Worm (Caenorhabditis elegans): Measurements from ENCODE around the gene try-5.
A peak's percentile ranks its signal among the peaks of the same experiment; 100 is the strongest.

try-5 gene

ce11 chrV:9343629-9344624 lies 2.9 kb upstream of the try-5 start, which contains the start of gene tos-1:
TSS of gene tos-1 (minus strand) at chrV:9344203.
- TF ChIP-seq nhr-11 (tag; optimal IDR thresholded peaks at IDR 0.05), result peak; percentile 79
- TF ChIP-seq F13H6.1 (tag; optimal IDR thresholded peaks at IDR 0.05), result peak; percentile 99
- TF ChIP-seq ama-1 (optimal IDR thresholded peaks at IDR 0.05), result peak; percentile 99
- TF ChIP-seq skn-1 (tag; optimal IDR thresholded peaks at IDR 0.05), result no peak
- TF ChIP-seq peb-1 (tag; optimal IDR thresholded peaks at IDR 0.05), result no peak
- TF ChIP-seq snpc-4 (tag; optimal IDR thresholded peaks at IDR 0.05), result peak; percentile 50
- TF ChIP-seq elt-3 (tag; optimal IDR thresholded peaks at IDR 0.05), result no peak
- TF ChIP-seq ZK546.5 (tag; optimal IDR thresholded peaks at IDR 0.05), result peak; percentile 70
- TF ChIP-seq lsy-2 (tag; optimal IDR thresholded peaks at IDR 0.05), result peak; percentile 91 to 95
- TF ChIP-seq dmd-4 (tag; optimal IDR thresholded peaks at IDR 0.05), result no peak
- TF ChIP-seq mdl-1 (tag; optimal IDR thresholded peaks at IDR 0.05), result peak; percentile 98 to 99
- peak; percentile 91 for TF ChIP-seq ztf-4 (tag; optimal IDR thresholded peaks at IDR 0.05)
- peak; percentile 98 for TF ChIP-seq nhr-25 (tag; optimal IDR thresholded peaks at IDR 0.05)
- peak; percentile 43 for TF ChIP-seq aly-2 (tag; optimal IDR thresholded peaks at IDR 0.05)
- TF ChIP-seq lin-39 (tag; optimal IDR thresholded peaks at IDR 0.05), result peak; percentile 59
- peak; percentile 64 for TF ChIP-seq R02D3.7 (tag; optimal IDR thresholded peaks at IDR 0.05)
- TF ChIP-seq nhr-21 (tag; optimal IDR thresholded peaks at IDR 0.05), result peak; percentile 98
- TF ChIP-seq unc-62 (GFP tag; optimal IDR thresholded peaks at IDR 0.05), result peak; percentile 74
- peak; percentile 99 for TF ChIP-seq C34F6.9 (tag; optimal IDR thresholded peaks at IDR 0.05)
- TF ChIP-seq mbf-1 (tag; optimal IDR thresholded peaks at IDR 0.05), result no peak
- peak; percentile 93 for TF ChIP-seq lin-13 (GFP tag; optimal IDR thresholded peaks at IDR 0.05)
- peak; percentile 95 for TF ChIP-seq nhr-129 (tag; optimal IDR thresholded peaks at IDR 0.05)
- TF ChIP-seq unc-55 (GFP tag; optimal IDR thresholded peaks at IDR 0.05), result peak; percentile 91
- TF ChIP-seq gmeb-1 (tag; optimal IDR thresholded peaks at IDR 0.05), result peak; percentile 92
- no peak for TF ChIP-seq alr-1 (tag; optimal IDR thresholded peaks at IDR 0.05)
- peak; percentile 98 for TF ChIP-seq Y55F3AM.14 (GFP tag; optimal IDR thresholded peaks at IDR 0.05)
- TF ChIP-seq nhr-6 (tag; optimal IDR thresholded peaks at IDR 0.05), result peak; percentile 96
- peak; percentile 82 for TF ChIP-seq ceh-82 (tag; optimal IDR thresholded peaks at IDR 0.05)
- peak; percentile 88 for TF ChIP-seq nhr-77 (tag; optimal IDR thresholded peaks at IDR 0.05)
- peak; percentile 96 for TF ChIP-seq sem-4 (tag; optimal IDR thresholded peaks at IDR 0.05)
- peak; percentile 32 for TF ChIP-seq ztf-11 (tag; optimal IDR thresholded peaks at IDR 0.05)
- peak; percentile 94; the same call in 1 of the 2 replicates for TF ChIP-seq ztf-1 (GFP tag; conservative IDR thresholded peaks at IDR 0.05)
- TF ChIP-seq zag-1 (tag; optimal IDR thresholded peaks at IDR 0.05), result peak; percentile 94
- peak; percentile 96 for TF ChIP-seq mab-5 (tag; optimal IDR thresholded peaks at IDR 0.05)
- TF ChIP-seq elt-1 (tag; optimal IDR thresholded peaks at IDR 0.05), result no peak
- peak; percentile 100 for TF ChIP-seq sma-3 (GFP tag; optimal IDR thresholded peaks at IDR 0.05)
- peak; percentile 61 for TF ChIP-seq ceh-16 (tag; optimal IDR thresholded peaks at IDR 0.05)
- TF ChIP-seq blmp-1 (tag; optimal IDR thresholded peaks at IDR 0.05; ENCODE audit: insufficient read depth), result peak; percentile 89
- TF ChIP-seq nhr-12 (tag; optimal IDR thresholded peaks at IDR 0.05), result no peak
- TF ChIP-seq crh-2 (tag; optimal IDR thresholded peaks at IDR 0.05), result peak; percentile 98
- TF ChIP-seq nhr-10 (tag; optimal IDR thresholded peaks at IDR 0.05), result peak; percentile 86
- TF ChIP-seq fos-1 (tag; optimal IDR thresholded peaks at IDR 0.05), result peak; percentile 95
- TF ChIP-seq egl-27 (tag; optimal IDR thresholded peaks at IDR 0.05), result peak; percentile 95
- TF ChIP-seq lin-11 (tag; optimal IDR thresholded peaks at IDR 0.05), result peak; percentile 74
- peak; percentile 90 for TF ChIP-seq sma-9 (GFP tag; optimal IDR thresholded peaks at IDR 0.05)
- TF ChIP-seq sma-9 (tag; optimal IDR thresholded peaks at IDR 0.05), result no peak
- peak; percentile 30 for TF ChIP-seq nhr-23 (tag; optimal IDR thresholded peaks at IDR 0.05)
- peak; percentile 71 for TF ChIP-seq nhr-237 (tag; optimal IDR thresholded peaks at IDR 0.05)
- TF ChIP-seq unc-39 (tag; optimal IDR thresholded peaks at IDR 0.05), result peak; percentile 51
